Worm (Caenorhabditis elegans) whole organism, L4 larva: ENCODE measurements around the gene F08F3.6.

Experiments
- aha-1 ChIP-seq: fragments of 150-350 bp; peaks from one replicate; lab custom pipeline; 2014; ENCODE audit warnings: missing biosample characterization, missing genetic modification characterization
- nhr-10 ChIP-seq: fragments of 150-350 bp; optimal IDR thresholded peaks from 2 replicates; lab custom pipeline; 2014; ENCODE audit warnings: missing biosample characterization, missing genetic modification characterization

The F08F3.6 gene

DNA sequence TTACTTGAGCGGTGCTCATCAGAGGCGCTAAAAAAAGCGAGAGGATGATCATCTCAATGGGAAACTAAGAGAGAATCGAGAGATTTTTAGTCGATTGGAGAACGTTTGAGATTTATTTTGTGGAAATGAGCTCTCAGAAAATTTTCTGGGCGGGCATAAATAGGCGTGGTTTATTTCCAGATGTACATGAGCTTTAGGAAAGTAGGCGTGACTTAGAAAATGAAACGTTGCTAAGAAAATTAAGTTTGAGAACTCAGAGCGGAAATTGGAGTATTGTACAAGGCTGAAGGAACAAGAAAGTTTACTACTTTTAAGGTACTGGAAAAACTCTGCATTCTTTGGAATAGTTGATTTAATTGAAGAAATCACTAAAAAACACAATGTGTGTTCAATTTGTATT is 51.1 kb downstream of the F08F3.6 start, which contains the start of gene T09D3.9:
Gene T09D3.9 (minus strand): TSS at position 101 of the 400 bp plus-strand sequence.
- no peak for TF ChIP-seq nhr-10
- peak; percentile 2 for TF ChIP-seq aha-1 (tag; lab: Kevin White, UChicago)
